Worm (Caenorhabditis elegans) whole organism, young adult: Measurements from ENCODE around the gene T24C2.5.

Experiments used
- F22D6.2 ChIP-seq: sonication (generic microtip); optimal IDR thresholded peaks from 2 replicates; lab custom pipeline; 2016; ENCODE audit warnings: mild to moderate bottlenecking, missing genetic modification characterization, missing compliant biosample characterization
- F23B12.7 ChIP-seq: sonication (generic microtip); optimal IDR thresholded peaks from 2 replicates; lab custom pipeline; 2017; ENCODE audit warnings: missing genetic modification characterization, mild to moderate bottlenecking, missing compliant biosample characterization, antibody characterized with exemption, moderate library complexity; ENCODE audit not compliant: insufficient read depth
- F37B4.10 ChIP-seq: fragments of 200-800 bp; sonication (Bioruptor generic); IDR thresholded peaks from 2 replicates; pipeline ENCODE4 v1.3.6; 2022; ENCODE audit warnings: missing genetic modification characterization, missing compliant biosample characterization
- F49E8.2 ChIP-seq: sonication (generic microtip); optimal IDR thresholded peaks from 3 replicates; lab custom pipeline; 2017; ENCODE audit warnings: missing genetic modification characterization, mild to moderate bottlenecking, missing compliant biosample characterization, antibody characterized with exemption, moderate library complexity; ENCODE audit not compliant: insufficient read depth
- F52B5.7 ChIP-seq: sonication (generic microtip); optimal IDR thresholded peaks from 2 replicates; lab custom pipeline; 2016; ENCODE audit warnings: mild to moderate bottlenecking, missing genetic modification characterization, missing compliant biosample characterization
- F55B11.4 ChIP-seq: sonication (generic microtip); optimal IDR thresholded peaks from 2 replicates; lab custom pipeline; 2016; ENCODE audit warnings: missing compliant biosample characterization, missing genetic modification characterization, borderline replicate concordance; ENCODE audit not compliant: insufficient read depth
- F57A8.1 ChIP-seq: fragments of 200-800 bp; sonication (Bioruptor generic); optimal IDR thresholded peaks from 2 replicates; lab custom pipeline; 2018; ENCODE audit warnings: mild to moderate bottlenecking, missing genetic modification characterization, moderate library complexity, missing compliant biosample characterization
- Y53F4B.3 ChIP-seq: fragments of 200-800 bp; sonication (Bioruptor generic); IDR thresholded peaks from 2 replicates; pipeline ENCODE4 v1.3.6; 2022; ENCODE audit warnings: missing genetic modification reagents, missing genetic modification characterization, missing compliant biosample characterization
- Y79H2A.3 ChIP-seq: fragments of 200-800 bp; sonication (Bioruptor generic); conservative IDR thresholded peaks from 2 replicates; pipeline ENCODE4 v1.3.6; 2022; ENCODE audit warnings: missing genetic modification reagents, missing genetic modification characterization, missing compliant biosample characterization
- ZK185.1 ChIP-seq: sonication (generic microtip); optimal IDR thresholded peaks from 2 replicates; lab custom pipeline; 2016; ENCODE audit warnings: mild to moderate bottlenecking, missing genetic modification characterization, missing compliant biosample characterization; ENCODE audit not compliant: poor library complexity, severe bottlenecking
- ama-1 ChIP-seq, 3 experiments: fragments of 150-350 bp in 1 of 3; sonication (generic microtip) in 2 of 3; optimal IDR thresholded peaks; 2 replicates each; lab custom pipeline; 2014 to 2018; ENCODE audit warnings: missing biosample characterization in 2 of 3, missing genetic modification characterization in 2 of 3, missing genetic modification reagents in 2 of 3
- aptf-2 ChIP-seq: fragments of 200-800 bp; sonication (Bioruptor generic); conservative IDR thresholded peaks from 2 replicates; pipeline ENCODE4 v1.3.6; 2022; ENCODE audit warnings: missing genetic modification reagents, missing genetic modification characterization, missing compliant biosample characterization
- aptf-3 ChIP-seq: fragments of 200-800 bp; sonication (Bioruptor generic); IDR thresholded peaks from 2 replicates; pipeline ENCODE4 v1.3.6; 2022; ENCODE audit warnings: missing genetic modification characterization, missing compliant biosample characterization
- atf-7 ChIP-seq: sonication (generic microtip); optimal IDR thresholded peaks from 2 replicates; lab custom pipeline; 2017; ENCODE audit warnings: mild to moderate bottlenecking, missing genetic modification characterization, missing compliant biosample characterization
- athp-1 ChIP-seq: sonication (generic microtip); optimal IDR thresholded peaks from 2 replicates; lab custom pipeline; 2017; ENCODE audit warnings: mild to moderate bottlenecking, missing genetic modification characterization, missing compliant biosample characterization
- bed-2 ChIP-seq: fragments of 200-800 bp; sonication (Bioruptor generic); IDR thresholded peaks from 2 replicates; pipeline ENCODE4 v1.3.6; 2022; ENCODE audit warnings: missing genetic modification reagents, missing genetic modification characterization, missing compliant biosample characterization
- ccch-3 ChIP-seq: fragments of 200-800 bp; sonication (Bioruptor generic); optimal IDR thresholded peaks from 2 replicates; lab custom pipeline; 2018; ENCODE audit warnings: mild to moderate bottlenecking, missing genetic modification characterization, missing compliant biosample characterization
- cebp-1 ChIP-seq, 2 experiments: fragments of 200-800 bp in 1 of 2; sonication (Bioruptor generic) in 1 of 2; sonication (generic microtip) in 1 of 2; IDR thresholded peaks in 1 of 2; optimal IDR thresholded peaks in 1 of 2; 2 replicates each; pipeline versions ENCODE4 v1.3.6 to Lab custom; 2017 to 2022; ENCODE audit warnings: missing compliant biosample characterization in 2 of 2, missing genetic modification characterization in 2 of 2, mild to moderate bottlenecking in 1 of 2, missing genetic modification reagents in 1 of 2, moderate library complexity in 1 of 2
- ceh-58 ChIP-seq: fragments of 200-800 bp; sonication (Bioruptor generic); IDR thresholded peaks from 2 replicates; pipeline ENCODE4 v1.3.6; 2022; ENCODE audit warnings: missing genetic modification characterization, missing compliant biosample characterization
- die-1 ChIP-seq: sonication (generic microtip); optimal IDR thresholded peaks from 2 replicates; lab custom pipeline; 2016; ENCODE audit warnings: missing genotype, mild to moderate bottlenecking, missing genetic modification characterization, missing compliant biosample characterization
- egrh-3 ChIP-seq: fragments of 200-800 bp; sonication (Bioruptor generic); IDR thresholded peaks from 2 replicates; pipeline ENCODE4 v1.3.6; 2022; ENCODE audit warnings: missing genetic modification reagents, missing genetic modification characterization, missing compliant biosample characterization
- gei-17 ChIP-seq: fragments of 200-800 bp; sonication (Bioruptor generic); optimal IDR thresholded peaks from 2 replicates; lab custom pipeline; 2018; ENCODE audit warnings: mild to moderate bottlenecking, missing genetic modification characterization, missing compliant biosample characterization
- hmg-1.2 ChIP-seq: fragments of 200-800 bp; sonication (Bioruptor generic); IDR thresholded peaks from 2 replicates; pipeline ENCODE4 v1.3.6; 2022; ENCODE audit warnings: missing genetic modification reagents, missing genetic modification characterization, missing compliant biosample characterization
- hmg-20 ChIP-seq: fragments of 200-800 bp; sonication (Bioruptor generic); IDR thresholded peaks from 2 replicates; pipeline ENCODE4 v1.3.6; 2022; ENCODE audit warnings: missing genetic modification reagents, missing genetic modification characterization, missing compliant biosample characterization
- hrde-1 ChIP-seq: sonication (generic microtip); optimal IDR thresholded peaks from 2 replicates; lab custom pipeline; 2016; ENCODE audit warnings: missing genetic modification characterization, mild to moderate bottlenecking, missing compliant biosample characterization, moderate library complexity, missing genotype, missing genetic modification reagents, borderline replicate concordance
- lag-1 ChIP-seq: fragments of 200-800 bp; sonication (Bioruptor generic); IDR thresholded peaks from 2 replicates; pipeline ENCODE4 v1.3.6; 2022; ENCODE audit warnings: missing genetic modification reagents, missing genetic modification characterization, missing compliant biosample characterization
- let-526 ChIP-seq: fragments of 200-800 bp; sonication (Bioruptor generic); IDR thresholded peaks from 2 replicates; pipeline ENCODE4 v1.3.6; 2022; ENCODE audit warnings: missing genetic modification reagents, missing genetic modification characterization, missing compliant biosample characterization
- let-607 ChIP-seq, 2 experiments: fragments of 200-800 bp in 1 of 2; sonication (Bioruptor generic) in 1 of 2; sonication (generic microtip) in 1 of 2; optimal IDR thresholded peaks; 2 replicates each; lab custom pipeline; 2016 to 2018; ENCODE audit warnings: mild to moderate bottlenecking in 2 of 2, missing compliant biosample characterization in 2 of 2, missing genetic modification characterization in 2 of 2, moderate library complexity in 2 of 2, missing genotype in 1 of 2
- lin-40 ChIP-seq: sonication (generic microtip); optimal IDR thresholded peaks from 2 replicates; lab custom pipeline; 2016; ENCODE audit warnings: missing genetic modification characterization, mild to moderate bottlenecking, missing compliant biosample characterization, missing genotype, missing genetic modification reagents
- lsl-1 ChIP-seq: fragments of 200-800 bp; sonication (Bioruptor generic); optimal IDR thresholded peaks from 2 replicates; lab custom pipeline; 2018; ENCODE audit warnings: mild to moderate bottlenecking, missing genetic modification characterization, moderate library complexity, missing compliant biosample characterization
- madf-10 ChIP-seq: sonication (generic microtip); optimal IDR thresholded peaks from 2 replicates; lab custom pipeline; 2016; ENCODE audit warnings: mild to moderate bottlenecking, missing genetic modification characterization, missing compliant biosample characterization
- madf-3 ChIP-seq: fragments of 200-800 bp; sonication (Bioruptor generic); IDR thresholded peaks from 2 replicates; pipeline ENCODE4 v1.3.6; 2022; ENCODE audit warnings: missing genetic modification reagents, missing genetic modification characterization, missing compliant biosample characterization
- mxl-1 ChIP-seq: sonication (generic microtip); optimal IDR thresholded peaks from 2 replicates; lab custom pipeline; 2016; ENCODE audit warnings: missing genetic modification characterization, missing compliant biosample characterization
- nhr-80 ChIP-seq: sonication (generic microtip); optimal IDR thresholded peaks from 2 replicates; lab custom pipeline; 2016; ENCODE audit warnings: missing genetic modification characterization, missing compliant biosample characterization
- nhr-90 ChIP-seq: sonication (generic microtip); optimal IDR thresholded peaks from 2 replicates; lab custom pipeline; 2016; ENCODE audit warnings: missing genotype, mild to moderate bottlenecking, missing genetic modification characterization, missing compliant biosample characterization
- repo-1 ChIP-seq: sonication (generic microtip); optimal IDR thresholded peaks from 2 replicates; lab custom pipeline; 2017; ENCODE audit warnings: mild to moderate bottlenecking, missing genetic modification characterization, missing compliant biosample characterization
- rpc-1 ChIP-seq, 2 experiments: fragments of 150-350 bp in 1 of 2; sonication (generic microtip) in 1 of 2; optimal IDR thresholded peaks; 2 replicates each; lab custom pipeline; 2014 to 2018; ENCODE audit warnings: missing biosample characterization in 1 of 2, missing genetic modification characterization in 1 of 2, missing genetic modification reagents in 1 of 2, missing genotype in 1 of 2
- sea-2 ChIP-seq: fragments of 200-800 bp; sonication (Bioruptor generic); IDR thresholded peaks from 2 replicates; pipeline ENCODE4 v1.3.6; 2022; ENCODE audit warnings: missing genetic modification characterization, missing compliant biosample characterization
- snpc-1.1 ChIP-seq: sonication (generic microtip); optimal IDR thresholded peaks from 2 replicates; lab custom pipeline; 2017; ENCODE audit warnings: missing genetic modification characterization, mild to moderate bottlenecking, missing compliant biosample characterization, antibody characterized with exemption, moderate library complexity, missing genotype, missing genetic modification reagents; ENCODE audit not compliant: insufficient read depth
- snpc-1.3 ChIP-seq: sonication (generic microtip); optimal IDR thresholded peaks from 2 replicates; lab custom pipeline; 2017; ENCODE audit warnings: missing genetic modification characterization, mild to moderate bottlenecking, missing compliant biosample characterization, antibody characterized with exemption, moderate library complexity, missing genotype, missing genetic modification reagents; ENCODE audit not compliant: insufficient read depth
- somi-1 ChIP-seq: fragments of 200-800 bp; sonication (Bioruptor generic); optimal IDR thresholded peaks from 2 replicates; lab custom pipeline; 2018; ENCODE audit warnings: mild to moderate bottlenecking, missing genetic modification characterization, missing compliant biosample characterization
- tbx-9 ChIP-seq: sonication (generic microtip); optimal IDR thresholded peaks from 2 replicates; lab custom pipeline; 2016; ENCODE audit warnings: borderline replicate concordance, missing genetic modification characterization, inconsistent platforms, missing compliant biosample characterization
- unc-62 ChIP-seq: fragments of 150-350 bp; optimal IDR thresholded peaks from 2 replicates; lab custom pipeline; 2014; ENCODE audit warnings: missing biosample characterization, missing genetic modification reagents, missing genetic modification characterization
- zfh-2 ChIP-seq: fragments of 200-800 bp; sonication (Bioruptor generic); conservative IDR thresholded peaks from 2 replicates; pipeline ENCODE4 v1.3.6; 2022; ENCODE audit warnings: missing genetic modification reagents, missing genetic modification characterization, missing compliant biosample characterization

Gene T24C2.5

DNA sequence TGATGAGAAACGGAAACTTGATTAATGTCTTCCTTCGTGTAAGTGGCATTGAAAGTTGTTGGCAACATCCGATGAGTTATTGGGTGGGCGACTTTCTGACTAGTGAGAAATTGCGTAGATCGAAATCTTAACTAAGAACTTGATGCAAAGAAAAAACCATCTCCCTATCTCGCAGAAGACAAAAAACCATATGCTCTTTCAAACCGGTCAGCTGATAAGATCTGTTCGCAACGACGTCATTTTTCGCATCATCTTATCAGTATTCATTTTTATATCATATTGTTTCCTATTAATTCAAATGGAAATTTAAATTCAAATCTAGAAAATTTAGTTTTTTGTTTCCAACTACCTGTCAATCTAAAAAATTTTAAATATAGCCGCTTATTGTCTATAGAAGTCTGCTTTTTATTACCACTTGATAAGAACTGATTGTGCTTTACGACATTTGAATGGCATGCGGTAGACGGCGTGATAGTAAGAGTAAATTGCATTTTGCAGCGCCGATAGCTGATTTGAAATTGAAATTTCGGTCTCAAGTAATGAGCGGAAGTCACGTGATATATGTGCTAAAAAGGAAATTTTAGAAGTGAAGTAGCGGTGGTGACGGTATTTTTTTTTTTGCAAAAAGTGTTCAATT is 33.7 kb upstream of the T24C2.5 start (continued):
- TF ChIP-seq ama-1 (optimal IDR thresholded peaks at IDR 0.05; lab: Kevin White, UChicago) = no peak
- no peak for TF ChIP-seq ama-1 (GFP tag; optimal IDR thresholded peaks at IDR 0.05; lab: Kevin White, UChicago)
- TF ChIP-seq atf-7 (tag; lab: Kevin White, UChicago) = peak; percentile 92
- TF ChIP-seq mxl-1 = no peak
- TF ChIP-seq F55B11.4 = no peak
- TF ChIP-seq gei-17 (GFP tag; lab: Kevin White, UChicago) = peak; percentile 19
- peak; percentile 97 for TF ChIP-seq nhr-80 (tag; lab: Kevin White, UChicago)
- TF ChIP-seq let-607 (tag; optimal IDR thresholded peaks at IDR 0.05; lab: Kevin White, UChicago) = peak in 1 of 2 experiments; percentile 88
- TF ChIP-seq F22D6.2 (tag; lab: Kevin White, UChicago) = peak; percentile 24
- TF ChIP-seq madf-10 (tag; lab: Kevin White, UChicago) = no peak
- TF ChIP-seq nhr-90 (tag; lab: Kevin White, UChicago) = peak; percentile 40

DNA sequence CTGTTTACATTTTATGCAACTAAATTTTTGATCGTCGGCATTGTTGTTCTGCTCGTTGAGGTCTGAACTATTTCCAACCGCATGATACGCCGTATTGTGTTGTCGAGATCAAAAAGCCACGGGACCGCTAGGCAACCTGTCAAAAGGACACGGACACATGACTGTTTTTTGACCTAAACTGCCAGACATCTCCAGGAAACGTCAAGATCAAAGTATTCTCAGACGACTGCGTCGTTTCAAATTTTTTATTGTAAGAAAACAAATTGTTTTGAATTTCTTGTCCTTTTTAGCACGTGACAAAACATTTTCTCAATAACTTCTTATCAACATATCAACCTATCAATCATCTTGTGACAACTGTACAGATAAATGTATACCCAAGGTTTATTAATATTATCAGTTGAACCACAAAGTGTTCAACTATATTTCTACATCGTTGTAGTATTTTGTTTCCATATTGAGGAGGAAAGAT is 32.1 kb upstream of the T24C2.5 start:
- TF ChIP-seq egrh-3 (GFP tag; lab: Robert Waterston, UW) (no peak), F52B5.7 (tag; lab: Kevin White, UChicago) (no peak), somi-1 (GFP tag; lab: Kevin White, UChicago) (peak; percentile 90), madf-10 (tag; lab: Kevin White, UChicago) (no peak), repo-1 (no peak), tbx-9 (tag; lab: Kevin White, UChicago) (no peak), snpc-1.1 (tag; lab: Kevin White, UChicago) (no peak), unc-62 (GFP tag; lab: Kevin White, UChicago) (peak; percentile 97), lsl-1 (GFP tag; lab: Kevin White, UChicago) (no peak), rpc-1 (optimal IDR thresholded peaks at IDR 0.05; lab: Kevin White, UChicago) (no peak), rpc-1 (tag; optimal IDR thresholded peaks at IDR 0.05; lab: Kevin White, UChicago) (no peak), Y79H2A.3 (GFP tag; lab: Robert Waterston, UW) (no peak), zfh-2 (GFP tag; lab: Robert Waterston, UW) (no peak; the same call in 1 of the 2 replicates), snpc-1.3 (tag; lab: Kevin White, UChicago) (no peak), athp-1 (tag; lab: Kevin White, UChicago) (no peak), let-526 (GFP tag; lab: Robert Waterston, UW) (peak; percentile 74; the same call in 1 of the 2 replicates), ccch-3 (GFP tag; lab: Kevin White, UChicago) (no peak), lin-40 (tag; lab: Kevin White, UChicago) (peak; percentile 77), Y53F4B.3 (GFP tag; lab: Robert Waterston, UW) (no peak), F57A8.1 (no peak), lag-1 (no peak), bed-2 (GFP tag; lab: Robert Waterston, UW) (no peak), hmg-20 (GFP tag; lab: Robert Waterston, UW) (no peak), F37B4.10 (GFP tag; lab: Robert Waterston, UW) (no peak), hmg-1.2 (GFP tag; lab: Robert Waterston, UW) (no peak), ZK185.1 (no peak), F49E8.2 (tag; lab: Kevin White, UChicago) (no peak), madf-3 (GFP tag; lab: Robert Waterston, UW) (no peak), ceh-58 (GFP tag; lab: Robert Waterston, UW) (no peak), aptf-3 (GFP tag; lab: Robert Waterston, UW) (no peak), hrde-1 (tag; lab: Kevin White, UChicago) (no peak), aptf-2 (GFP tag; lab: Robert Waterston, UW) (no peak), F23B12.7 (no peak), sea-2 (GFP tag; lab: Robert Waterston, UW) (no peak), die-1 (tag; lab: Kevin White, UChicago) (no peak), cebp-1 (GFP tag; IDR thresholded peaks at IDR 0.05; lab: Robert Waterston, UW) (peak; percentile 37; the same call in 1 of the 2 replicates), cebp-1 (tag; optimal IDR thresholded peaks at IDR 0.05; lab: Kevin White, UChicago) (peak; percentile 88)
